Fruit fly (Drosophila melanogaster): ENCODE results near the gene HemK1.

HemK1 gene

dm6 chr2L:6473076-6474037, 5.9 kb upstream of the HemK1 start, which contains the start of gene mmy:
mmy (minus strand) TSS chr2L:6473904.
- TF ChIP-seq CG7101 (tag; optimal IDR thresholded peaks at IDR 0.05) (no peak), cic (GFP tag; optimal IDR thresholded peaks at IDR 0.05) (peak; percentile 94), CG7045 (GFP tag; optimal IDR thresholded peaks at IDR 0.05) (no peak), cnc (optimal IDR thresholded peaks at IDR 0.05) (no peak), Mnt (GFP tag; optimal IDR thresholded peaks at IDR 0.05) (peak; percentile 69), CG14711 (tag; optimal IDR thresholded peaks at IDR 0.05) (no peak), toe (GFP tag; optimal IDR thresholded peaks at IDR 0.05) (peak; percentile 17), Crg-1 (GFP tag; optimal IDR thresholded peaks at IDR 0.05) (peak; percentile 14), Hr96 (GFP tag; optimal IDR thresholded peaks at IDR 0.05) (peak; percentile 39), CG11617 (GFP tag; optimal IDR thresholded peaks at IDR 0.05) (peak; percentile 59), bab1 (GFP tag; optimal IDR thresholded peaks at IDR 0.05) (peak; percentile 25), CG1620 (GFP tag; optimal IDR thresholded peaks at IDR 0.05) (peak; percentile 34), pad (GFP tag; optimal IDR thresholded peaks at IDR 0.05) (peak; percentile 2), CG12768 (GFP tag; optimal IDR thresholded peaks at IDR 0.05) (peak; percentile 73), ovo (GFP tag; optimal IDR thresholded peaks at IDR 0.05) (peak; percentile 33), tj (GFP tag; optimal IDR thresholded peaks at IDR 0.05) (peak; percentile 42), CG5204 (GFP tag; optimal IDR thresholded peaks at IDR 0.05) (no peak)

DNA sequence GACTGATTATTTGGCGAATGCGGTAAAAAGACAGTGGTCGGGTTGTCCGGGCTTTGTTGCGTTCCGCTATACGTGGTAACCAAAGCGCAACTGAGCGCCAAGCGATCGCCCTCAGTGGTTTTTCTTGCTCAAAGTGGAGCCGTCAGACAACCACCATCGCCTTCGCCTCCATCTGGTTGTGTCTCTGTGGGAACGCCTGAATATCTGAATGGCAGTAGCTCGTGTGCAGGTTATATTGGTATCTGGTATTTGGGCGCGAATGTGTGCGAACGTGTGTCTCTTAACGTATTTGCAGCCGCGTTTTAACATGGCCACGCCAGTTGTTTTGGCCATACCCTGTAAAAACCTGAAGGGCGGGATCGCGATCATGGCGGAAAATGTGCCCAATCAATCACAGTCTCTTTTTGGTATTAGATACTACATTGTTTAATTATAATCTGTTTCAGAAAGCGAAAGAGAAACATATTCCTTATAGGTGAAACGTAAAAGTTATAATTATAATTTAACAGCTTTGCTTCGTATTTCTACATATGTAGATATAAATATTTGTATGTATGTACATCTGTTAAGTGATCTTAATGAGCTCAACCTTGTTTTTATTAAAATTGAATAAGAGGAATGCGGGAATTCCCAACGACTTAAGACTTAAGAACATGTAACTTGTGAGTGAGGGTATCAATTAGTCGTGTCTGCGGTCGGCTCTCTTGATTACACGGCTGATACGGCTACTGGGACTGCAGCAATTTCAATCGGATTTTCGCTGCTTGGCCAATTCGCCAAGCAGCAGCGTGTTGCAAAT, 4.7 kb upstream of the HemK1 start:
- peak; percentile 38 for TF ChIP-seq CG7045 (GFP tag; optimal IDR thresholded peaks at IDR 0.05)
- no peak for TF ChIP-seq CG5204 (GFP tag; optimal IDR thresholded peaks at IDR 0.05)
- no peak for TF ChIP-seq Hr96 (GFP tag; optimal IDR thresholded peaks at IDR 0.05)
- peak; percentile 6 for TF ChIP-seq toe (GFP tag; optimal IDR thresholded peaks at IDR 0.05)
- no peak for TF ChIP-seq ovo (GFP tag; optimal IDR thresholded peaks at IDR 0.05)
- peak; percentile 26 for TF ChIP-seq CG11617 (GFP tag; optimal IDR thresholded peaks at IDR 0.05)
- peak; percentile 82 for TF ChIP-seq cic (GFP tag; optimal IDR thresholded peaks at IDR 0.05)
- no peak for TF ChIP-seq bab1 (GFP tag; optimal IDR thresholded peaks at IDR 0.05)
- no peak for TF ChIP-seq cnc (optimal IDR thresholded peaks at IDR 0.05)
- TF ChIP-seq CG33017 (tag; optimal IDR thresholded peaks at IDR 0.05), result peak; percentile 30
- peak; percentile 62 for TF ChIP-seq Mnt (GFP tag; optimal IDR thresholded peaks at IDR 0.05)

dm6 chr2L:6470100-6470644, 2.7 kb upstream of the HemK1 start:
- TF ChIP-seq tj (GFP tag; optimal IDR thresholded peaks at IDR 0.05), result no peak
- TF ChIP-seq CG5204 (GFP tag; optimal IDR thresholded peaks at IDR 0.05), result no peak
- TF ChIP-seq kay (GFP tag; ENCODE audit: borderline replicate concordance), result no peak
- no peak for TF ChIP-seq Clk (GFP tag; optimal IDR thresholded peaks at IDR 0.05)
- TF ChIP-seq bab1 (GFP tag; optimal IDR thresholded peaks at IDR 0.05), result no peak
- no peak for TF ChIP-seq cic (GFP tag; optimal IDR thresholded peaks at IDR 0.05)
- TF ChIP-seq cnc (optimal IDR thresholded peaks at IDR 0.05), result no peak
- no peak for TF ChIP-seq CG11617 (GFP tag; optimal IDR thresholded peaks at IDR 0.05)
- no peak for TF ChIP-seq ovo (GFP tag; optimal IDR thresholded peaks at IDR 0.05)
- TF ChIP-seq CG14711 (tag; optimal IDR thresholded peaks at IDR 0.05), result no peak
- TF ChIP-seq toe (GFP tag; optimal IDR thresholded peaks at IDR 0.05), result no peak
- no peak for TF ChIP-seq CG7045 (GFP tag; optimal IDR thresholded peaks at IDR 0.05)
- no peak for TF ChIP-seq CG1620 (GFP tag; optimal IDR thresholded peaks at IDR 0.05)
- no peak for TF ChIP-seq pad (GFP tag; optimal IDR thresholded peaks at IDR 0.05)
- no peak for TF ChIP-seq CG7101 (tag; optimal IDR thresholded peaks at IDR 0.05)
- no peak for TF ChIP-seq CG12768 (GFP tag; optimal IDR thresholded peaks at IDR 0.05)

- no peak for TF ChIP-seq Clk (GFP tag; optimal IDR thresholded peaks at IDR 0.05)
- TF ChIP-seq CG5204 (GFP tag; optimal IDR thresholded peaks at IDR 0.05), result no peak
- no peak for TF ChIP-seq Crg-1 (GFP tag; optimal IDR thresholded peaks at IDR 0.05)
- TF ChIP-seq pad (GFP tag; optimal IDR thresholded peaks at IDR 0.05), result no peak
- TF ChIP-seq CG14711 (tag; optimal IDR thresholded peaks at IDR 0.05), result no peak
- no peak for TF ChIP-seq CG12768 (GFP tag; optimal IDR thresholded peaks at IDR 0.05)
- peak; percentile 30 for TF ChIP-seq cic (GFP tag; optimal IDR thresholded peaks at IDR 0.05)
- TF ChIP-seq kay (GFP tag; ENCODE audit: borderline replicate concordance), result no peak
- peak; percentile 53 for TF ChIP-seq bab1 (GFP tag; optimal IDR thresholded peaks at IDR 0.05)
- no peak for TF ChIP-seq cnc (optimal IDR thresholded peaks at IDR 0.05)
Measured at dm6 chr2L:6465497-6465896, 2.0 kb downstream of the HemK1 start, which contains the start of gene Rchy1. Rchy1 (minus strand) TSS chr2L:6465669.

dm6 chr2L:6464780-6465179, 2.7 kb downstream of the HemK1 start:
- no peak for TF ChIP-seq kay (GFP tag; ENCODE audit: borderline replicate concordance)
- TF ChIP-seq CG33017 (tag; optimal IDR thresholded peaks at IDR 0.05), result no peak
- no peak for TF ChIP-seq CG12768 (GFP tag; optimal IDR thresholded peaks at IDR 0.05)
- no peak for TF ChIP-seq bab1 (GFP tag; optimal IDR thresholded peaks at IDR 0.05)
- TF ChIP-seq Crg-1 (GFP tag; optimal IDR thresholded peaks at IDR 0.05), result no peak

All from whole organism, adult.